Fruit fly (Drosophila melanogaster) whole organism, embryonic: ENCODE data around the gene Ssl2.
A peak's percentile ranks its signal among the peaks of the same experiment; 100 is the strongest.

Source experiments
- Bteb2 ChIP-seq: fragments of 200-800 bp; sonication (Bioruptor generic); optimal IDR thresholded peaks from 2 replicates; lab custom pipeline; 2016; ENCODE audit warnings: missing biosample characterization, missing genetic modification characterization
- CG10979 ChIP-seq: fragments of 200-800 bp; sonication (Bioruptor generic); optimal IDR thresholded peaks from 2 replicates; lab custom pipeline; 2018; ENCODE audit warnings: missing biosample characterization, mild to moderate bottlenecking, missing genetic modification characterization, moderate library complexity
- CG11560 ChIP-seq: fragments of 200-800 bp; sonication (Bioruptor generic); IDR thresholded peaks from 3 replicates; pipeline ENCODE4 v1.3.6; 2022; ENCODE audit warnings: missing biosample characterization, missing genetic modification characterization
- CG11696 ChIP-seq: fragments of 200-800 bp; sonication (Bioruptor generic); IDR thresholded peaks from 2 replicates; pipeline ENCODE4 v1.3.6; 2022; ENCODE audit warnings: missing biosample characterization, missing genetic modification characterization
- CG1233 ChIP-seq: fragments of 200-800 bp; sonication (Bioruptor generic); optimal IDR thresholded peaks from 4 replicates; lab custom pipeline; 2018; ENCODE audit warnings: missing biosample characterization, mild to moderate bottlenecking, missing genetic modification characterization
- CG12391 ChIP-seq: fragments of 200-800 bp; sonication (Bioruptor generic); optimal IDR thresholded peaks from 3 replicates; lab custom pipeline; 2018; ENCODE audit warnings: missing biosample characterization, mild to moderate bottlenecking, missing genetic modification characterization, moderate library complexity
- CG14710 ChIP-seq: fragments of 200-800 bp; sonication (Bioruptor generic); optimal IDR thresholded peaks from 3 replicates; lab custom pipeline; 2019; ENCODE audit warnings: missing biosample characterization, mild to moderate bottlenecking, missing genetic modification characterization, moderate library complexity
- CG1603 ChIP-seq: fragments of 200-800 bp; sonication (Bioruptor generic); optimal IDR thresholded peaks from 2 replicates; lab custom pipeline; 2019; ENCODE audit warnings: missing biosample characterization, mild to moderate bottlenecking, missing genetic modification characterization, moderate library complexity
- CG17912 ChIP-seq: fragments of 200-800 bp; sonication (Bioruptor generic); optimal IDR thresholded peaks from 2 replicates; lab custom pipeline; 2018; ENCODE audit warnings: missing biosample characterization, mild to moderate bottlenecking, missing genetic modification characterization
- CG18011 ChIP-seq: fragments of 200-800 bp; sonication (Bioruptor generic); optimal IDR thresholded peaks from 2 replicates; lab custom pipeline; 2017; ENCODE audit warnings: missing biosample characterization, missing genetic modification characterization, mild to moderate bottlenecking, moderate library complexity, missing genotype
- CG33213 ChIP-seq: fragments of 200-800 bp; sonication (Bioruptor generic); optimal IDR thresholded peaks from 3 replicates; lab custom pipeline; 2016; ENCODE audit warnings: missing biosample characterization, missing genetic modification characterization
- CG7357 ChIP-seq: fragments of 200-800 bp; sonication (Bioruptor generic); IDR thresholded peaks from 3 replicates; pipeline ENCODE4 v1.3.6; 2022; ENCODE audit warnings: missing biosample characterization, missing genetic modification characterization
- CG8089 ChIP-seq: fragments of 200-800 bp; sonication (Bioruptor generic); optimal IDR thresholded peaks from 3 replicates; lab custom pipeline; 2016; ENCODE audit warnings: missing biosample characterization, missing genetic modification characterization
- CG8478 ChIP-seq: fragments of >200 bp; optimal IDR thresholded peaks from 2 replicates; lab custom pipeline; 2018
- CG9437 ChIP-seq: fragments of 200-800 bp; sonication (Bioruptor generic); optimal IDR thresholded peaks from 2 replicates; lab custom pipeline; 2018; ENCODE audit warnings: missing biosample characterization, mild to moderate bottlenecking, missing genetic modification characterization
- CG9932 ChIP-seq: fragments of 200-800 bp; sonication (Bioruptor generic); IDR thresholded peaks from 2 replicates; pipeline ENCODE4 v1.3.6; 2022; ENCODE audit warnings: missing biosample characterization, missing genetic modification characterization
- CrebB ChIP-seq: fragments of 200-800 bp; sonication (Bioruptor generic); optimal IDR thresholded peaks from 3 replicates; lab custom pipeline; 2018; ENCODE audit warnings: missing biosample characterization, mild to moderate bottlenecking, missing genetic modification characterization
- Dad ChIP-seq: fragments of 200-800 bp; sonication (Bioruptor generic); optimal IDR thresholded peaks from 3 replicates; lab custom pipeline; 2016; ENCODE audit warnings: missing biosample characterization, missing genetic modification characterization
- Doc2 ChIP-seq: fragments of 200-800 bp; sonication (Bioruptor generic); IDR thresholded peaks from 2 replicates; pipeline ENCODE4 v1.3.6; 2022; ENCODE audit warnings: missing biosample characterization, missing genetic modification characterization
- Elba2 ChIP-seq: fragments of 200-800 bp; sonication (Bioruptor generic); optimal IDR thresholded peaks from 3 replicates; lab custom pipeline; 2016; ENCODE audit warnings: missing biosample characterization, missing genetic modification characterization
- Ets65A ChIP-seq: fragments of 200-800 bp; sonication (Bioruptor generic); peaks from one replicate; lab custom pipeline; 2016; ENCODE audit warnings: missing biosample characterization, missing genetic modification characterization
- Mad ChIP-seq: fragments of 200-800 bp; sonication (Bioruptor generic); optimal IDR thresholded peaks from 2 replicates; lab custom pipeline; 2016; ENCODE audit warnings: missing biosample characterization, missing genetic modification characterization
- Meics ChIP-seq: fragments of 200-800 bp; sonication (Bioruptor generic); optimal IDR thresholded peaks from 2 replicates; lab custom pipeline; 2017; ENCODE audit warnings: missing biosample characterization, mild to moderate bottlenecking, missing genetic modification characterization
- Myb ChIP-seq: fragments of 200-800 bp; sonication (Bioruptor generic); optimal IDR thresholded peaks from 2 replicates; lab custom pipeline; 2016; ENCODE audit warnings: missing biosample characterization, missing genetic modification characterization
- PHDP ChIP-seq: fragments of 200-800 bp; sonication (Bioruptor generic); optimal IDR thresholded peaks from 3 replicates; lab custom pipeline; 2018; ENCODE audit warnings: missing biosample characterization, mild to moderate bottlenecking, missing genetic modification characterization, moderate library complexity
- Pdp1 ChIP-seq, 2 experiments: fragments of 200-800 bp; sonication (Bioruptor generic); optimal IDR thresholded peaks; 3 replicates each; lab custom pipeline; 2016; ENCODE audit warnings: missing biosample characterization in 2 of 2, missing genetic modification characterization in 2 of 2, mild to moderate bottlenecking in 1 of 2, moderate library complexity in 1 of 2
- YL-1 ChIP-seq: fragments of 200-800 bp; sonication (Bioruptor generic); optimal IDR thresholded peaks from 3 replicates; lab custom pipeline; 2017; ENCODE audit warnings: missing biosample characterization, mild to moderate bottlenecking, missing genetic modification characterization
- btn ChIP-seq: fragments of 200-800 bp; sonication (Bioruptor generic); optimal IDR thresholded peaks from 2 replicates; lab custom pipeline; 2016; ENCODE audit warnings: missing biosample characterization, missing genetic modification characterization
- cg ChIP-seq: fragments of 200-800 bp; sonication (Bioruptor generic); optimal IDR thresholded peaks from 3 replicates; lab custom pipeline; 2019; ENCODE audit warnings: missing biosample characterization, mild to moderate bottlenecking, missing genetic modification characterization, moderate library complexity
- chn ChIP-seq: fragments of 200-800 bp; sonication (Bioruptor generic); optimal IDR thresholded peaks from 2 replicates; lab custom pipeline; 2016; ENCODE audit warnings: missing biosample characterization, missing genetic modification characterization
- ftz-f1 ChIP-seq: fragments of 200-800 bp; sonication (Bioruptor generic); optimal IDR thresholded peaks from 2 replicates; lab custom pipeline; 2016; ENCODE audit warnings: missing biosample characterization, missing genetic modification characterization
- fu2 ChIP-seq: fragments of 200-800 bp; sonication (Bioruptor generic); optimal IDR thresholded peaks from 2 replicates; lab custom pipeline; 2016; ENCODE audit warnings: missing biosample characterization, missing genetic modification characterization
- hb ChIP-seq: fragments of 200-800 bp; sonication (Bioruptor generic); IDR thresholded peaks from 3 replicates; pipeline ENCODE4 v1.3.6; 2022; ENCODE audit warnings: missing biosample characterization, missing genetic modification characterization; ENCODE audit not compliant: partially characterized antibody
- her ChIP-seq: fragments of 200-800 bp; sonication (Bioruptor generic); optimal IDR thresholded peaks from 2 replicates; lab custom pipeline; 2016; ENCODE audit warnings: missing biosample characterization, missing genetic modification characterization
- insv ChIP-seq, 2 experiments: fragments of 200-800 bp; sonication (Bioruptor generic); optimal IDR thresholded peaks; 3 replicates each; lab custom pipeline; 2016 to 2018; ENCODE audit warnings: missing biosample characterization in 2 of 2, missing genetic modification characterization in 2 of 2
- kay ChIP-seq: fragments of 200-800 bp; sonication (Bioruptor generic); optimal IDR thresholded peaks from 2 replicates; lab custom pipeline; 2016; ENCODE audit warnings: missing biosample characterization, missing genetic modification characterization
- kni ChIP-seq: fragments of 200-800 bp; sonication (Bioruptor generic); optimal IDR thresholded peaks from 3 replicates; lab custom pipeline; 2017; ENCODE audit warnings: mild to moderate bottlenecking, missing biosample characterization, missing genetic modification reagents, missing genetic modification characterization
- lab ChIP-seq: fragments of 200-800 bp; sonication (Bioruptor generic); optimal IDR thresholded peaks from 3 replicates; lab custom pipeline; 2017; ENCODE audit warnings: missing biosample characterization, missing genetic modification characterization, mild to moderate bottlenecking, moderate library complexity, missing genetic modification reagents
- pfk ChIP-seq: fragments of 200-800 bp; sonication (Bioruptor generic); optimal IDR thresholded peaks from 2 replicates; lab custom pipeline; 2018; ENCODE audit warnings: missing biosample characterization, mild to moderate bottlenecking, missing genetic modification characterization, moderate library complexity
- pho ChIP-seq: fragments of 200-800 bp; sonication (Bioruptor generic); optimal IDR thresholded peaks from 2 replicates; lab custom pipeline; 2016; ENCODE audit warnings: missing biosample characterization, missing genetic modification characterization
- row ChIP-seq: fragments of 200-800 bp; sonication (Bioruptor generic); IDR thresholded peaks from 3 replicates; pipeline ENCODE4 v1.3.6; 2022; ENCODE audit warnings: missing biosample characterization, missing genetic modification characterization
- sd ChIP-seq: fragments of 200-800 bp; sonication (Bioruptor generic); optimal IDR thresholded peaks from 3 replicates; lab custom pipeline; 2018; ENCODE audit warnings: missing biosample characterization, mild to moderate bottlenecking, missing genetic modification characterization, moderate library complexity
- sens-2 ChIP-seq: fragments of 200-800 bp; sonication (Bioruptor generic); IDR thresholded peaks from 2 replicates; pipeline ENCODE4 v1.3.6; 2022; ENCODE audit warnings: missing biosample characterization, missing genetic modification characterization
- shn ChIP-seq: fragments of 200-800 bp; sonication (Bioruptor generic); optimal IDR thresholded peaks from 3 replicates; lab custom pipeline; 2016; ENCODE audit warnings: missing biosample characterization, missing genetic modification characterization
- sob ChIP-seq: fragments of 200-800 bp; sonication (Bioruptor generic); IDR thresholded peaks from 2 replicates; pipeline ENCODE4 v1.3.6; 2022; ENCODE audit warnings: missing biosample characterization, missing genetic modification characterization
- stwl ChIP-seq: fragments of 200-800 bp; sonication (Bioruptor generic); optimal IDR thresholded peaks from 3 replicates; lab custom pipeline; 2018; ENCODE audit warnings: missing biosample characterization, mild to moderate bottlenecking, missing genetic modification characterization, moderate library complexity
- trem ChIP-seq: fragments of 200-800 bp; optimal IDR thresholded peaks from 3 replicates; lab custom pipeline; 2019; ENCODE audit warnings: missing biosample characterization, mild to moderate bottlenecking, missing genetic modification characterization, moderate library complexity
- vvl ChIP-seq: fragments of 200-800 bp; sonication (Bioruptor generic); IDR thresholded peaks from 2 replicates; pipeline ENCODE4 v1.3.6; 2022; ENCODE audit warnings: missing biosample characterization, missing genetic modification characterization
- wdn ChIP-seq: fragments of 200-800 bp; sonication (Bioruptor generic); IDR thresholded peaks from 2 replicates; pipeline ENCODE4 v1.3.6; 2022; ENCODE audit warnings: missing biosample characterization, missing genetic modification characterization
- zfh2 ChIP-seq: fragments of 200-800 bp; sonication (Bioruptor generic); optimal IDR thresholded peaks from 2 replicates; lab custom pipeline; 2016; ENCODE audit warnings: missing biosample characterization, missing genetic modification characterization

The Ssl2 gene

dm6 chr3R:29039704-29040430, 7.4 kb upstream of the Ssl2 start (continued):
- TF ChIP-seq CG18011 (GFP tag; lab: Kevin White, UChicago), result peak; percentile 38
- no peak for TF ChIP-seq Doc2 (GFP tag; lab: Robert Waterston, UW)
- peak; percentile 96 for TF ChIP-seq ftz-f1
- no peak for TF ChIP-seq CG17912 (GFP tag; lab: Kevin White, UChicago)
- TF ChIP-seq Elba2 (GFP tag; lab: Kevin White, UChicago), result peak; percentile 99
- peak; percentile 24 for TF ChIP-seq Meics
- no peak for TF ChIP-seq btn (GFP tag; lab: Kevin White, UChicago)
- peak; percentile 46 for TF ChIP-seq CG33213 (GFP tag; lab: Kevin White, UChicago)
- TF ChIP-seq CG11696 (GFP tag; lab: Robert Waterston, UW), result no peak
- TF ChIP-seq sd (tag; lab: Kevin White, UChicago), result peak; percentile 29
- TF ChIP-seq CG8478, result no peak
- TF ChIP-seq chn (GFP tag; lab: Kevin White, UChicago), result peak; percentile 66
- TF ChIP-seq kni (GFP tag; lab: Kevin White, UChicago), result no peak
- TF ChIP-seq Dad, result peak; percentile 55
- peak; percentile 44 for TF ChIP-seq pho (GFP tag; lab: Kevin White, UChicago)
- TF ChIP-seq her, result no peak
- no peak for TF ChIP-seq sens-2 (GFP tag; lab: Robert Waterston, UW)
- peak; percentile 99 for TF ChIP-seq insv (GFP tag; optimal IDR thresholded peaks at IDR 0.05; lab: Kevin White, UChicago)
- TF ChIP-seq CG8089 (GFP tag; lab: Kevin White, UChicago), result peak; percentile 21
- TF ChIP-seq Myb, result peak; percentile 10
- TF ChIP-seq CG14710 (tag; lab: Kevin White, UChicago), result no peak
- peak; percentile 27 for TF ChIP-seq CG9437 (GFP tag; lab: Kevin White, UChicago)
- TF ChIP-seq CG1603 (tag; lab: Kevin White, UChicago), result peak; percentile 57
- peak; percentile 95 for TF ChIP-seq stwl
- TF ChIP-seq Bteb2, result peak; percentile 49
- TF ChIP-seq CG10979 (tag; lab: Kevin White, UChicago), result no peak
- TF ChIP-seq Mad (GFP tag; lab: Kevin White, UChicago), result no peak
- no peak for TF ChIP-seq PHDP
- TF ChIP-seq CG1233, result peak; percentile 15
- TF ChIP-seq hb (GFP tag; lab: Robert Waterston, UW), result no peak
- no peak for TF ChIP-seq CG11560
- peak in 1 of 2 experiments; percentile 8 for TF ChIP-seq Pdp1 (GFP tag; optimal IDR thresholded peaks at IDR 0.05; lab: Kevin White, UChicago)
- TF ChIP-seq CrebB, result no peak
- no peak for TF ChIP-seq kay
- peak; percentile 32 for TF ChIP-seq zfh2
- TF ChIP-seq CG7357 (GFP tag; lab: Robert Waterston, UW), result no peak
- TF ChIP-seq CG12391 (tag; lab: Kevin White, UChicago), result peak; percentile 38
- no peak for TF ChIP-seq pfk (GFP tag; lab: Kevin White, UChicago)
- TF ChIP-seq row, result peak; percentile 48; the same call in 2 of the 3 replicates
- TF ChIP-seq vvl (GFP tag; lab: Robert Waterston, UW), result peak; percentile 57
- TF ChIP-seq shn (GFP tag; lab: Kevin White, UChicago), result peak; percentile 9
- no peak for TF ChIP-seq lab
- TF ChIP-seq trem (tag; lab: Kevin White, UChicago), result peak; percentile 58
- TF ChIP-seq CG9932 (GFP tag; lab: Robert Waterston, UW), result peak; percentile 49
- TF ChIP-seq fu2 (GFP tag; lab: Kevin White, UChicago), result peak; percentile 26
- TF ChIP-seq wdn (GFP tag; lab: Robert Waterston, UW), result 0 out of 2 replicates have a peak, but pooled peaks have one; percentile 10
- TF ChIP-seq sob, result peak; percentile 59; the same call in 1 of the 2 replicates
- TF ChIP-seq cg (GFP tag; lab: Kevin White, UChicago), result peak; percentile 68
- peak; percentile 15 for TF ChIP-seq Ets65A
- peak; percentile 45 for TF ChIP-seq YL-1
